Fruit fly (Drosophila melanogaster): ENCODE results near the gene CG14346.

DNA sequence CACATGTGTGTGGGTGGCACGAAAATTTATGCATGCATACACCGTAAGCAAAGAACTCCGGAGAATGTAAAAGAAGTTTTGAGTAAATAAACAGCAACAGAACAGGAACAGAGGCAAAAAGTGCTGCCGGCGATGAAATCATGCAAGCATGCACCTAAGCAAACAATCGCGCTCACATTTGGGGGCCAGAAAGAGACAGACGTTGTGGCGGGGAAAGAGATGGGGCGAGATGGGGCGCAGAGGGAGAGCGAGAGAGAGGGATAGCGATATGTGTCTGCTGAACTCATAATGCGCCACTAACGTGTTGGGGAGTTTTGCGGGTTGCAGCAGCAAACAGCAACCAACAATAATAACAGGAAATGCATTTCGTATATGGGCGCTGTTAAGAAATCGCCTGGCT lies 31.6 kb downstream of the CG14346 start:
- no peak for TF ChIP-seq br (GFP tag; optimal IDR thresholded peaks at IDR 0.05)
- no peak for TF ChIP-seq Mio (GFP tag; optimal IDR thresholded peaks at IDR 0.05)
- TF ChIP-seq Jra (GFP tag; optimal IDR thresholded peaks at IDR 0.05) = no peak
- TF ChIP-seq Abd-B (GFP tag; optimal IDR thresholded peaks at IDR 0.05) = no peak
- no peak for TF ChIP-seq lola (GFP tag; optimal IDR thresholded peaks at IDR 0.05)
- no peak for TF ChIP-seq tai (GFP tag; optimal IDR thresholded peaks at IDR 0.05)
- no peak for TF ChIP-seq jim (GFP tag; optimal IDR thresholded peaks at IDR 0.05)

Measured in whole organism, wandering third instar larva.